Worm (Caenorhabditis elegans) whole organism, L3 larva: Measurements from ENCODE around the gene F42E11.3.

Experiments used
- R02D3.7 ChIP-seq: fragments of 150-350 bp; optimal IDR thresholded peaks from 2 replicates; lab custom pipeline; 2014; ENCODE audit warnings: missing biosample characterization, missing genetic modification characterization
- ZK546.5 ChIP-seq: sonication (generic microtip); optimal IDR thresholded peaks from 2 replicates; lab custom pipeline; 2017; ENCODE audit warnings: missing biosample characterization, missing genetic modification characterization
- aly-2 ChIP-seq: fragments of 150-350 bp; optimal IDR thresholded peaks from 2 replicates; lab custom pipeline; 2014; ENCODE audit warnings: missing biosample characterization, missing genetic modification characterization
- ama-1 ChIP-seq: fragments of 150-350 bp; optimal IDR thresholded peaks from 2 replicates; lab custom pipeline; 2018
- ceh-16 ChIP-seq: sonication (generic microtip); optimal IDR thresholded peaks from 2 replicates; lab custom pipeline; 2017; ENCODE audit warnings: missing biosample characterization, missing genetic modification characterization
- ceh-28 ChIP-seq: fragments of 150-350 bp; optimal IDR thresholded peaks from 2 replicates; lab custom pipeline; 2014; ENCODE audit warnings: missing biosample characterization, missing genetic modification reagents, missing genetic modification characterization
- ceh-82 ChIP-seq: fragments of 150-350 bp; optimal IDR thresholded peaks from 2 replicates; lab custom pipeline; 2014; ENCODE audit warnings: missing biosample characterization, missing genetic modification characterization
- ceh-9 ChIP-seq: sonication (generic microtip); optimal IDR thresholded peaks from 2 replicates; lab custom pipeline; 2018; ENCODE audit warnings: missing biosample characterization, missing genetic modification characterization
- daf-12 ChIP-seq: fragments of 150-350 bp; optimal IDR thresholded peaks from 2 replicates; lab custom pipeline; 2014; ENCODE audit warnings: missing biosample characterization, missing genetic modification reagents, missing genetic modification characterization
- egl-27 ChIP-seq: sonication (generic microtip); optimal IDR thresholded peaks from 4 replicates; lab custom pipeline; 2017; ENCODE audit warnings: missing biosample characterization, missing genetic modification reagents, missing genetic modification characterization
- egl-5 ChIP-seq: fragments of 150-350 bp; optimal IDR thresholded peaks from 2 replicates; lab custom pipeline; 2017; ENCODE audit warnings: missing biosample characterization, missing genetic modification reagents, missing genetic modification characterization, inconsistent platforms
- elt-1 ChIP-seq: fragments of 150-350 bp; optimal IDR thresholded peaks from 2 replicates; lab custom pipeline; 2014; ENCODE audit warnings: missing biosample characterization, missing genetic modification characterization
- elt-2 ChIP-seq: sonication (generic microtip); optimal IDR thresholded peaks from 2 replicates; lab custom pipeline; 2016; ENCODE audit warnings: missing genetic modification reagents, mild to moderate bottlenecking, missing genetic modification characterization, missing compliant biosample characterization
- elt-3 ChIP-seq, 3 experiments: fragments of 150-350 bp in 1 of 3; sonication (generic microtip) in 2 of 3; optimal IDR thresholded peaks; 2 replicates in 2 of 3; 4 replicates in 1 of 3; lab custom pipeline; 2014 to 2017; ENCODE audit warnings: missing biosample characterization in 3 of 3, missing genetic modification characterization in 3 of 3
- eor-1 ChIP-seq, 2 experiments: fragments of 150-350 bp; optimal IDR thresholded peaks; 2 replicates each; lab custom pipeline; 2014 to 2018; ENCODE audit warnings: missing biosample characterization in 2 of 2, missing genetic modification characterization in 2 of 2
- fkh-10 ChIP-seq: sonication (generic microtip); optimal IDR thresholded peaks from 2 replicates; lab custom pipeline; 2017; ENCODE audit warnings: missing biosample characterization, missing genetic modification reagents, missing genetic modification characterization
- fkh-2 ChIP-seq: fragments of 150-350 bp; optimal IDR thresholded peaks from 2 replicates; lab custom pipeline; 2014; ENCODE audit warnings: missing biosample characterization, missing genetic modification reagents, missing genetic modification characterization
- fos-1 ChIP-seq: fragments of 150-350 bp; optimal IDR thresholded peaks from 2 replicates; lab custom pipeline; 2014; ENCODE audit warnings: missing biosample characterization, missing genetic modification characterization
- hmg-11 ChIP-seq: sonication (generic microtip); optimal IDR thresholded peaks from 2 replicates; lab custom pipeline; 2016; ENCODE audit warnings: missing genetic modification characterization, missing compliant biosample characterization
- jun-1 ChIP-seq: fragments of 150-350 bp; optimal IDR thresholded peaks from 2 replicates; lab custom pipeline; 2014; ENCODE audit warnings: missing biosample characterization, missing genetic modification reagents, missing genetic modification characterization
- lin-15B ChIP-seq: fragments of 150-350 bp; optimal IDR thresholded peaks from 2 replicates; lab custom pipeline; 2014; ENCODE audit warnings: missing biosample characterization, missing genetic modification characterization
- lin-39 ChIP-seq: fragments of 150-350 bp; optimal IDR thresholded peaks from 2 replicates; lab custom pipeline; 2018; ENCODE audit warnings: missing biosample characterization, missing genetic modification reagents, missing genetic modification characterization
- lsy-12 ChIP-seq: sonication (generic microtip); optimal IDR thresholded peaks from 2 replicates; lab custom pipeline; 2016; ENCODE audit warnings: mild to moderate bottlenecking, missing genetic modification characterization, missing compliant biosample characterization
- mdl-1 ChIP-seq: fragments of 150-350 bp; optimal IDR thresholded peaks from 2 replicates; lab custom pipeline; 2014; ENCODE audit warnings: missing biosample characterization, missing genetic modification characterization
- mml-1 ChIP-seq: fragments of 150-350 bp; sonication (generic microtip); optimal IDR thresholded peaks from 3 replicates; lab custom pipeline; 2014; ENCODE audit warnings: missing biosample characterization, missing genetic modification characterization
- nfya-1 ChIP-seq: sonication (generic microtip); optimal IDR thresholded peaks from 2 replicates; lab custom pipeline; 2017; ENCODE audit warnings: missing genetic modification characterization, mild to moderate bottlenecking, missing compliant biosample characterization, antibody characterized with exemption, moderate library complexity; ENCODE audit not compliant: insufficient read depth
- nhr-11 ChIP-seq: fragments of 150-350 bp; optimal IDR thresholded peaks from 2 replicates; lab custom pipeline; 2014; ENCODE audit warnings: missing biosample characterization, missing genetic modification characterization
- nhr-12 ChIP-seq: fragments of 150-350 bp; optimal IDR thresholded peaks from 2 replicates; lab custom pipeline; 2014; ENCODE audit warnings: missing biosample characterization, missing genetic modification characterization
- nhr-23 ChIP-seq: fragments of 150-350 bp; optimal IDR thresholded peaks from 2 replicates; lab custom pipeline; 2014; ENCODE audit warnings: missing biosample characterization, missing genetic modification reagents, missing genetic modification characterization
- nhr-237 ChIP-seq: fragments of 150-350 bp; optimal IDR thresholded peaks from 2 replicates; lab custom pipeline; 2014; ENCODE audit warnings: missing biosample characterization, missing genetic modification characterization
- nhr-25 ChIP-seq: sonication (generic microtip); optimal IDR thresholded peaks from 2 replicates; lab custom pipeline; 2017; ENCODE audit warnings: missing biosample characterization, missing genetic modification characterization
- nhr-28 ChIP-seq: fragments of 150-350 bp; optimal IDR thresholded peaks from 2 replicates; lab custom pipeline; 2014; ENCODE audit warnings: missing biosample characterization, missing genetic modification characterization
- nhr-43 ChIP-seq: sonication (generic microtip); optimal IDR thresholded peaks from 2 replicates; lab custom pipeline; 2016; ENCODE audit warnings: mild to moderate bottlenecking, missing genetic modification characterization, missing compliant biosample characterization; ENCODE audit not compliant: poor library complexity, severe bottlenecking
- nhr-67 ChIP-seq: fragments of 150-350 bp; optimal IDR thresholded peaks from 2 replicates; lab custom pipeline; 2014; ENCODE audit warnings: missing biosample characterization, missing genetic modification characterization
- nhr-76 ChIP-seq: fragments of 150-350 bp; sonication (generic microtip); optimal IDR thresholded peaks from 5 replicates; lab custom pipeline; 2014; ENCODE audit warnings: missing biosample characterization, missing genetic modification characterization
- nhr-77 ChIP-seq: fragments of 150-350 bp; optimal IDR thresholded peaks from 2 replicates; lab custom pipeline; 2014; ENCODE audit warnings: missing biosample characterization, missing genetic modification characterization
- pha-4 ChIP-seq: fragments of 150-350 bp; optimal IDR thresholded peaks from 2 replicates; lab custom pipeline; 2014; ENCODE audit warnings: missing biosample characterization, missing genetic modification reagents, missing genetic modification characterization
- pqm-1 ChIP-seq: fragments of 150-350 bp; optimal IDR thresholded peaks from 2 replicates; lab custom pipeline; 2017; ENCODE audit warnings: missing biosample characterization, missing genetic modification characterization, inconsistent platforms
- sea-2 ChIP-seq: fragments of 150-350 bp; sonication (generic microtip); optimal IDR thresholded peaks from 4 replicates; lab custom pipeline; 2014; ENCODE audit warnings: missing biosample characterization, missing genetic modification reagents, missing genetic modification characterization
- skn-1 ChIP-seq: fragments of 150-350 bp; optimal IDR thresholded peaks from 2 replicates; lab custom pipeline; 2014; ENCODE audit warnings: missing biosample characterization, missing genetic modification characterization
- snpc-4 ChIP-seq: fragments of 150-350 bp; optimal IDR thresholded peaks from 2 replicates; lab custom pipeline; 2014; ENCODE audit warnings: missing biosample characterization, missing genetic modification characterization
- tbx-2 ChIP-seq: sonication (generic microtip); optimal IDR thresholded peaks from 2 replicates; lab custom pipeline; 2016; ENCODE audit warnings: mild to moderate bottlenecking, missing genetic modification characterization, missing compliant biosample characterization
- unc-39 ChIP-seq: sonication (generic microtip); optimal IDR thresholded peaks from 4 replicates; lab custom pipeline; 2017; ENCODE audit warnings: missing biosample characterization, missing genetic modification characterization
- unc-62 ChIP-seq: fragments of 150-350 bp; sonication (generic microtip); optimal IDR thresholded peaks from 4 replicates; lab custom pipeline; 2014; ENCODE audit warnings: missing biosample characterization, missing genetic modification reagents, missing genetic modification characterization
- zag-1 ChIP-seq: fragments of 150-350 bp; optimal IDR thresholded peaks from 2 replicates; lab custom pipeline; 2014; ENCODE audit warnings: missing biosample characterization, missing genetic modification characterization
- ztf-11 ChIP-seq: fragments of 150-350 bp; optimal IDR thresholded peaks from 2 replicates; lab custom pipeline; 2014; ENCODE audit warnings: missing biosample characterization, missing genetic modification characterization
- ztf-4 ChIP-seq: fragments of 150-350 bp; optimal IDR thresholded peaks from 2 replicates; lab custom pipeline; 2014; ENCODE audit warnings: missing biosample characterization, missing genetic modification characterization

Gene F42E11.3

DNA sequence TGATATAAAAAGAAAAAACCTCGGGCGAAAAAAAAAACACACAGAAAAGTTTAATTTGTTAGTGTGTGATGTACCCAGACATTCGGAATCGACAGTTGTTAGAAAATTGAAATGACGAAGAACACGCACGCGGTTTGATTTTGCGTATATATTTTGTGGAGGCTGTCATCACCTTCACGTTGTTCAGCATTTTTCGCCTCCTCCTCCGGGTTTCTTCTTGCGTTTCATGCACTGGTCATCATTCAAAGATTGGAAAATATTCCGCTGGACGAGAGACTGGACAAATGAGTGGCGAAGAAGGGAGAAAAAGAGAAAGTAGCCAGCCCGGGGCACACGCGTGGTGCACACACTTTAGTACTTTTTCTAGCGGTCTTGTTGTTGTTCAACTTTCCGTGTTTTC, 30.5 kb downstream of the F42E11.3 start:
- TF ChIP-seq nhr-23 (tag; lab: Kevin White, UChicago) (no peak), sea-2 (GFP tag; lab: Kevin White, UChicago) (no peak), zag-1 (tag; lab: Kevin White, UChicago) (no peak), aly-2 (tag; lab: Kevin White, UChicago) (no peak), egl-5 (tag; lab: Kevin White, UChicago) (peak; percentile 7), lin-39 (tag; lab: Kevin White, UChicago) (peak; percentile 5)

DNA sequence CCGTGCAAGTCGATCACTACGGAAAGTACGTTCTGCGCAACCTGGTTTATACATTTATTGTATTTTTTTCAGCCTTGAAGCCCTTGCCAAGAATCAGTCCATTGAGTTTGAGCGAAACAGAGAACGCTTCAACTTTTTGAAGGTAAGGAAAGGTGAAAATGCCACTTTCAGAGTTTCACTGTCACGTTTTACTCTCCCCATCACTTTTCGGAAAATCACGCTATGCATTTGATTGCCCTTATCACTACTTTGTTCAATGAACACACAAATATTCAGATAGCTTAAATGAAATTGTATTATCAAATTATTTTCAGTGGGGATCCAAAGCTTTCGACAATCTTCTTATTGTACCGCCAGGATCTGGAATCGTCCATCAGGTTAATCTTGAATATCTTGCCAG, 34.9 kb downstream of the F42E11.3 start:
- TF ChIP-seq eor-1 (tag; optimal IDR thresholded peaks at IDR 0.05; lab: Kevin White, UChicago): no peak
- TF ChIP-seq elt-2 (tag; lab: Kevin White, UChicago): peak; percentile 60
- no peak for TF ChIP-seq fos-1 (tag; lab: Kevin White, UChicago)
- TF ChIP-seq pha-4: peak; percentile 42
- peak; percentile 77 for TF ChIP-seq pqm-1 (tag; lab: Kevin White, UChicago)

DNA sequence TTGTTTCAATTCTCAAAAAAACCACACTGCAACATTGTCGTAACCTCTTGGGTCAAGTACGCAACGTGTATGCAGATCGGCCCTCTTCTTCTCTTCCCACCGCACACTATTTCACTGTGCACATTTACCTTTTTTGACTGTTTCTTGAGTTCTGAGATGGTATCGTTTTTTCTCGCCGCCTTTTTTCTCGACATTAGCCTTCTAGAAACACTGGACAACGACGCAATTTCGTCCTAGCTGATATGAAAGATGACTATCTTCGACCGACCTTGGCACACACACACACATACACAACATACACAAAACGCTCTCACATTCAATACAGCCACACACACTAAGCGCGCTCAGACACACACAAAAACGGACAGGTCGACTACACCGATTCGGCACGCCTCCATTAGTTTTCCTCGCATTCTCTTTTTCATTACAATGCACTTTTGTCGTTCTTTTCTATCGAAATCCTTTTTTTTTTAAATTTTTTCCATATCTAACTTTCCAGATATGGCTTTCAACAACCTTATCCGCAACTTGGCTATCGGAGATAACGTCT, 36.0 kb downstream of the F42E11.3 start, which contains the start of gene aco-1:
TSS of gene aco-1 (plus strand) at position 500 of the 550 bp plus-strand sequence.
- TF ChIP-seq nfya-1 (no peak), snpc-4 (no peak), sea-2 (GFP tag; lab: Kevin White, UChicago) (no peak), elt-1 (peak; percentile 13), ceh-9 (tag; lab: Kevin White, UChicago) (no peak), eor-1 (tag; optimal IDR thresholded peaks at IDR 0.05; lab: Kevin White, UChicago) (no peak), tbx-2 (tag; lab: Kevin White, UChicago) (no peak), skn-1 (tag; lab: Kevin White, UChicago) (no peak), zag-1 (tag; lab: Kevin White, UChicago) (no peak), ztf-11 (tag; lab: Kevin White, UChicago) (no peak), fkh-2 (tag; lab: Kevin White, UChicago) (no peak), elt-2 (tag; lab: Kevin White, UChicago) (peak; percentile 83), ceh-16 (no peak), ztf-4 (no peak), ZK546.5 (no peak), unc-39 (tag; lab: Kevin White, UChicago) (no peak), ceh-28 (tag; lab: Kevin White, UChicago) (no peak), unc-62 (GFP tag; lab: Kevin White, UChicago) (no peak), nhr-23 (tag; lab: Kevin White, UChicago) (peak; percentile 58), nhr-12 (tag; lab: Kevin White, UChicago) (no peak), mml-1 (tag; lab: Kevin White, UChicago) (no peak), nhr-11 (tag; lab: Kevin White, UChicago) (no peak), nhr-67 (tag; lab: Kevin White, UChicago) (no peak), elt-3 (tag; optimal IDR thresholded peaks at IDR 0.05; lab: Kevin White, UChicago) (no peak), lin-15B (tag; lab: Kevin White, UChicago) (no peak), R02D3.7 (no peak), pqm-1 (tag; lab: Kevin White, UChicago) (peak; percentile 60), ceh-82 (tag; lab: Kevin White, UChicago) (no peak), nhr-77 (tag; lab: Kevin White, UChicago) (no peak), aly-2 (tag; lab: Kevin White, UChicago) (no peak), daf-12 (tag; lab: Kevin White, UChicago) (no peak), fos-1 (tag; lab: Kevin White, UChicago) (no peak), fkh-10 (GFP tag; lab: Kevin White, UChicago) (no peak), nhr-237 (no peak), pha-4 (no peak), nhr-25 (peak; percentile 88), nhr-43 (tag; lab: Kevin White, UChicago) (no peak), lsy-12 (tag; lab: Kevin White, UChicago) (no peak), lin-39 (tag; lab: Kevin White, UChicago) (no peak), ama-1 (no peak), jun-1 (tag; lab: Kevin White, UChicago) (no peak), hmg-11 (tag; lab: Kevin White, UChicago) (peak; percentile 27), nhr-76 (tag; lab: Kevin White, UChicago) (no peak), egl-27 (peak; percentile 11), mdl-1 (tag; lab: Kevin White, UChicago) (no peak), egl-5 (tag; lab: Kevin White, UChicago) (no peak), nhr-28 (tag; lab: Kevin White, UChicago) (no peak)
